Worm (Caenorhabditis elegans) whole organism, early embryonic: ENCODE measurements around the gene rod-1.

ENCODE experiments used
- B0310.2 ChIP-seq: sonication (generic microtip); optimal IDR thresholded peaks from 2 replicates; lab custom pipeline; 2016; ENCODE audit warnings: mild to moderate bottlenecking, missing genetic modification characterization, missing compliant biosample characterization
- F13C5.2 ChIP-seq: sonication (generic microtip); optimal IDR thresholded peaks from 2 replicates; lab custom pipeline; 2017; ENCODE audit warnings: mild to moderate bottlenecking, missing genetic modification characterization, inconsistent platforms, missing compliant biosample characterization
- aly-1 ChIP-seq: sonication (generic microtip); optimal IDR thresholded peaks from 2 replicates; lab custom pipeline; 2016; ENCODE audit warnings: missing genetic modification characterization, missing compliant biosample characterization
- ama-1 ChIP-seq: fragments of 150-350 bp; optimal IDR thresholded peaks from 2 replicates; lab custom pipeline; 2014
- ceh-13 ChIP-seq: fragments of 200-800 bp; sonication (Bioruptor generic); optimal IDR thresholded peaks from 2 replicates; lab custom pipeline; 2018; ENCODE audit warnings: mild to moderate bottlenecking, missing genetic modification characterization, missing compliant biosample characterization
- ceh-36 ChIP-seq: sonication (generic microtip); optimal IDR thresholded peaks from 2 replicates; lab custom pipeline; 2016; ENCODE audit warnings: missing genetic modification characterization, inconsistent platforms, missing compliant biosample characterization
- ets-7 ChIP-seq: sonication (generic microtip); optimal IDR thresholded peaks from 2 replicates; lab custom pipeline; 2016; ENCODE audit warnings: missing genotype, missing genetic modification characterization, missing compliant biosample characterization
- flt-1 ChIP-seq: fragments of 200-800 bp; sonication (Bioruptor generic); IDR thresholded peaks from 2 replicates; pipeline ENCODE4 v1.3.6; 2022; ENCODE audit warnings: missing genetic modification characterization, missing compliant biosample characterization
- hmbx-1 ChIP-seq: sonication (generic microtip); optimal IDR thresholded peaks from 2 replicates; lab custom pipeline; 2016; ENCODE audit warnings: mild to moderate bottlenecking, missing genetic modification characterization, missing compliant biosample characterization
- hmg-4 ChIP-seq: fragments of 200-800 bp; sonication (Bioruptor generic); optimal IDR thresholded peaks from 2 replicates; lab custom pipeline; 2018; ENCODE audit warnings: mild to moderate bottlenecking, missing genetic modification characterization, missing compliant biosample characterization
- hnd-1 ChIP-seq: sonication (generic microtip); optimal IDR thresholded peaks from 2 replicates; lab custom pipeline; 2016; ENCODE audit warnings: missing genetic modification characterization, missing compliant biosample characterization
- pes-1 ChIP-seq: fragments of 200-800 bp; sonication (Bioruptor generic); IDR thresholded peaks from 2 replicates; pipeline ENCODE4 v1.3.6; 2022; ENCODE audit warnings: missing genetic modification reagents, missing genetic modification characterization, missing compliant biosample characterization
- scrt-1 ChIP-seq: fragments of 200-800 bp; sonication (Bioruptor generic); IDR thresholded peaks from 2 replicates; pipeline ENCODE4 v1.3.6; 2022; ENCODE audit warnings: missing genetic modification characterization, missing compliant biosample characterization
- sea-1 ChIP-seq: fragments of 200-800 bp; sonication (Bioruptor generic); conservative IDR thresholded peaks from 2 replicates; pipeline ENCODE4 v1.3.6; 2022; ENCODE audit warnings: missing genetic modification characterization, missing compliant biosample characterization
- tbx-11 ChIP-seq: fragments of 200-800 bp; sonication (Bioruptor generic); IDR thresholded peaks from 2 replicates; pipeline ENCODE4 v1.3.6; 2022; ENCODE audit warnings: missing genetic modification characterization, missing compliant biosample characterization
- tbx-37 ChIP-seq: fragments of 200-800 bp; sonication (Bioruptor generic); conservative IDR thresholded peaks from 2 replicates; pipeline ENCODE4 v1.3.6; 2022; ENCODE audit warnings: missing genetic modification reagents, missing genetic modification characterization, missing compliant biosample characterization
- tra-4 ChIP-seq: sonication (generic microtip); optimal IDR thresholded peaks from 2 replicates; lab custom pipeline; 2017; ENCODE audit warnings: missing genetic modification characterization, missing compliant biosample characterization

rod-1 gene

DNA sequence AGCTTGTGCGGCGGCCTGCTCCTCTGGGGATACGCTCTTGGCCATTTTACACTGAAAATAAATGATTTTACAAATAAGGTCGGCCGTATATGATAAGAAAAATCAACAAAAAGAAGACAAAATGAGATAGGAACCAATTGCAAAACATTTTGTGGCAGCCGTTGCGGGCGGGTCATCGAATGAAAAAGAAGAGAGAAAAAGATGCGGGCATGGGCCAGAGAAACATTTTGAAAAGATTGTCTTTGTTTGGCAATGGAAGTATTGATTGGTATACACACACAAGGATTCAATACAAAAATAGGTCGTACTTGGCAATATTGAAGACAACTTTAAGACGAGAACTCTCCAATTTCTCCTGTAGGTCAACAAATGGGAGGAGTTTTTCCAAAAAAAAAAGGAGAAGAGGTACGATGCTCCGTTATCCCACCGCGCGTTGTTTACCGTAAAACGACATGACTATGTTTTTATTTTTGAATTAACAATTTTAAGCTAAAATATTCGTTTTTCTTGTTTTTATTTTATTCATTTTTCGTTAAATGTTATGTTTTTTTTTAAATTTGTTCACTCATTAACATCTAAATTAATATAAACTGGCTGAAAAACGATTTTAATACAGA, 34.5 kb downstream of the rod-1 start, which contains the start of the genes plc-4 and R05G6.4:
Gene plc-4, minus strand, starts transcription at position 51 of the 617 bp plus-strand sequence.
Gene R05G6.4, plus strand, starts transcription at position 617 of the 617 bp plus-strand sequence.
- TF ChIP-seq tra-4 = no peak

- TF ChIP-seq ceh-36 = no peak
- TF ChIP-seq ama-1 (lab: Kevin White, UChicago) = no peak
Measured at ce11 chrIV:7516167-7516566, 37.9 kb downstream of the rod-1 start, which contains the start of the genes R05G6.9 and R05G6.3. TSS of gene R05G6.9 (minus strand) at chrIV:7516267. TSS of gene R05G6.3 (plus strand) at chrIV:7516552.

DNA sequence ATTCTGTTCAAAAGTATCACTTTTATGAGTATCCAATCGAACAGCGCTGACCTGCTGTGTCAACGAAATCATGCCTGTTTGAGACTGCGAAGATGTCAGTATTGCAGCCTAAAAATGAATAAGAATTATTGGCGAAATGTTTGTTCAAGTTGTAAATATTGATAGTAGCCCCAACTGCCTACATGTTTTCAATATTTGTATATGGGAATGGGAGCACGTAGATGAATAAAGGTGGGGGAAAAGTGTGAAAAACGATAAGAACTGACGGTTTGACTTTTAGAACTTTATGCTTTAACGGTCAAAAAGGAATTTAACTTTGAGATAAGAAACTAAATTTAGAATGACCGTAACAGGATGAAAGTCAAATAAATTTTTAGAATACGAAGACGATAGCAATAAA, 42.0 kb downstream of the rod-1 start:
- TF ChIP-seq ceh-36 (no peak), hmbx-1 (no peak), tbx-11 (no peak)

DNA sequence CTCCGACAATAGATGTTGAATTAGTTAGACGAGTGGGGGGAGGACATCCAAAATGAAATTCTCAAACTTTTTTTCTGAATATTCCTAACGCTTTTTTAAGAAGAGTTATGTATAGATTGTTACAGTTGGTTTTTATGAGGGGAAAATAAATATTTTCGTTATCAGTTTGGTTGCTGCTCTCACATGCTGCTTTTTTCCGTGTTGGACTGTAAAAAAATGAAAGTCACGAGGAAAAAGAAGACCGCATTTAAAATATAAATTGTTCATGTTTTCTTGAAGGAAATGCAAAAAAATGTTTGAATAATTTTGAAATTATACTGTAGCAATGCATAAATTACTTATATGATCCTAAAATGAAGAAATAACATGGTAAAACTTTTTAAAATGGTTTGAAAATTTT, 42.6 kb downstream of the rod-1 start:
- TF ChIP-seq ama-1 (lab: Kevin White, UChicago) (no peak), scrt-1 (no peak), tbx-37 (GFP tag; lab: Robert Waterston, UW) (no peak), aly-1 (tag; lab: Kevin White, UChicago) (no peak), hmbx-1 (no peak), hmg-4 (GFP tag; lab: Kevin White, UChicago) (no peak), ceh-36 (no peak), sea-1 (no peak), ets-7 (tag; lab: Kevin White, UChicago) (no peak), pes-1 (GFP tag; lab: Robert Waterston, UW) (no peak), tbx-11 (no peak), tra-4 (no peak), hnd-1 (no peak)

DNA sequence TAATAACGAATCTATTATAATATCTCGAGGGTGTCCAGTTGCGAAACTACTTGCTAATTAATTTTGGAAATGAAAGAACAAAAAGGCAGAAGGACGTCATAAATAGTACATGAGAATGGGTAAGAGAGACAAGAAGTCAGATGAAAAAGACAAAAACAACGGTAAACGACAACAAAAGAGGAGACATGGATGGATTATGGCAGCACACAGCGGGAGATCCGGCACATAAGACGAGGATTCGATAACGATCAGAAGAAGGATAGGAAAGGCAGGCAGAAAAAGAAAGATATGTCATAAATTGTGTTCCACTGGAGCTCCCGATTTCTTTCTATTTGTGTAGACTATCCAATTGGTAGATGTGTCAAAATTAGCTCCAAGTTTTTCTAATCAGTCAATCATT, 43.3 kb downstream of the rod-1 start:
- no peak for TF ChIP-seq hmg-4 (GFP tag; lab: Kevin White, UChicago)
- no peak for TF ChIP-seq tbx-11
- TF ChIP-seq B0310.2 (tag; lab: Kevin White, UChicago) = no peak

- TF ChIP-seq tbx-11 (no peak), hnd-1 (no peak), tra-4 (no peak), ets-7 (tag; lab: Kevin White, UChicago) (no peak), ama-1 (lab: Kevin White, UChicago) (no peak), ceh-36 (no peak), B0310.2 (tag; lab: Kevin White, UChicago) (no peak), tbx-37 (GFP tag; lab: Robert Waterston, UW) (no peak), F13C5.2 (tag; lab: Kevin White, UChicago) (no peak), hmbx-1 (no peak), aly-1 (tag; lab: Kevin White, UChicago) (no peak), sea-1 (no peak), scrt-1 (no peak), ceh-13 (GFP tag; lab: Kevin White, UChicago) (no peak), flt-1 (GFP tag; lab: Robert Waterston, UW) (no peak), pes-1 (GFP tag; lab: Robert Waterston, UW) (no peak), hmg-4 (GFP tag; lab: Kevin White, UChicago) (no peak)
Measured at ce11 chrIV:7523744-7524143, 45.5 kb downstream of the rod-1 start.

- TF ChIP-seq hmbx-1 (no peak), flt-1 (GFP tag; lab: Robert Waterston, UW) (no peak), F13C5.2 (tag; lab: Kevin White, UChicago) (no peak), tbx-37 (GFP tag; lab: Robert Waterston, UW) (no peak), ceh-36 (no peak), ets-7 (tag; lab: Kevin White, UChicago) (no peak), scrt-1 (no peak), ceh-13 (GFP tag; lab: Kevin White, UChicago) (no peak)
Measured at ce11 chrIV:7530226-7531070, 52.2 kb downstream of the rod-1 start.

ce11 chrIV:7532360-7532759, 54.1 kb downstream of the rod-1 start, which contains the start of gene R05G6.1:
TSS of gene R05G6.1 (plus strand) at chrIV:7532660.
- no peak for TF ChIP-seq scrt-1
- no peak for TF ChIP-seq aly-1 (tag; lab: Kevin White, UChicago)
- TF ChIP-seq ama-1 (lab: Kevin White, UChicago) = no peak
